Worm (Caenorhabditis elegans) whole organism, mixed stage, embryonic: ENCODE measurements around the gene col-156.

Experiments used
- blmp-1 ChIP-seq: fragments of 150-350 bp; optimal IDR thresholded peaks from 2 replicates; lab custom pipeline; 2014; ENCODE audit warnings: missing biosample characterization, missing genetic modification characterization
- ceh-39 ChIP-seq: fragments of 150-350 bp; optimal IDR thresholded peaks from 2 replicates; lab custom pipeline; 2014; ENCODE audit warnings: missing biosample characterization, missing genetic modification characterization
- ceh-43 ChIP-seq: fragments of 200-800 bp; sonication (Bioruptor generic); optimal IDR thresholded peaks from 2 replicates; lab custom pipeline; 2018; ENCODE audit warnings: mild to moderate bottlenecking, missing genetic modification characterization, moderate library complexity, missing compliant biosample characterization
- ceh-83 ChIP-seq: fragments of 200-800 bp; sonication (Bioruptor generic); optimal IDR thresholded peaks from 2 replicates; lab custom pipeline; 2018; ENCODE audit warnings: mild to moderate bottlenecking, missing genetic modification characterization, missing compliant biosample characterization
- ces-1 ChIP-seq: fragments of 150-350 bp; optimal IDR thresholded peaks from 2 replicates; lab custom pipeline; 2014; ENCODE audit warnings: missing biosample characterization, missing genetic modification reagents, missing genetic modification characterization
- cnd-1 ChIP-seq: fragments of 200-800 bp; sonication (Bioruptor generic); optimal IDR thresholded peaks from 2 replicates; lab custom pipeline; 2018; ENCODE audit warnings: mild to moderate bottlenecking, missing genetic modification characterization, missing compliant biosample characterization
- drap-1 ChIP-seq: fragments of 200-800 bp; sonication (Bioruptor generic); optimal IDR thresholded peaks from 3 replicates; lab custom pipeline; 2018; ENCODE audit warnings: mild to moderate bottlenecking, missing genetic modification characterization, missing compliant biosample characterization
- elt-1 ChIP-seq: sonication (generic microtip); optimal IDR thresholded peaks from 2 replicates; lab custom pipeline; 2017; ENCODE audit warnings: missing genetic modification characterization, mild to moderate bottlenecking, missing compliant biosample characterization, antibody characterized with exemption, moderate library complexity, borderline replicate concordance; ENCODE audit not compliant: insufficient read depth
- flh-1 ChIP-seq: fragments of 200-800 bp; sonication (Bioruptor generic); optimal IDR thresholded peaks from 2 replicates; lab custom pipeline; 2018; ENCODE audit warnings: mild to moderate bottlenecking, missing genetic modification characterization, moderate library complexity, missing compliant biosample characterization
- ham-2 ChIP-seq: fragments of 200-800 bp; sonication (Bioruptor generic); optimal IDR thresholded peaks from 2 replicates; lab custom pipeline; 2018; ENCODE audit warnings: mild to moderate bottlenecking, missing genetic modification characterization, missing compliant biosample characterization
- hlh-1 ChIP-seq: fragments of 150-350 bp; optimal IDR thresholded peaks from 2 replicates; lab custom pipeline; 2014; ENCODE audit warnings: missing biosample characterization, missing genetic modification reagents, missing genetic modification characterization
- lin-32 ChIP-seq: fragments of 200-800 bp; sonication (Bioruptor generic); optimal IDR thresholded peaks from 2 replicates; lab custom pipeline; 2018; ENCODE audit warnings: mild to moderate bottlenecking, missing genetic modification characterization, missing compliant biosample characterization
- lsy-2 ChIP-seq: fragments of 150-350 bp; optimal IDR thresholded peaks from 2 replicates; lab custom pipeline; 2014; ENCODE audit warnings: missing biosample characterization, missing genetic modification characterization
- mab-5 ChIP-seq: fragments of 150-350 bp; optimal IDR thresholded peaks from 2 replicates; lab custom pipeline; 2014; ENCODE audit warnings: missing biosample characterization, missing genetic modification characterization
- mep-1 ChIP-seq: fragments of 150-350 bp; optimal IDR thresholded peaks from 2 replicates; lab custom pipeline; 2017; ENCODE audit warnings: missing biosample characterization, missing genetic modification reagents, missing genetic modification characterization, inconsistent platforms
- mls-2 ChIP-seq: sonication (generic microtip); optimal IDR thresholded peaks from 2 replicates; lab custom pipeline; 2016; ENCODE audit warnings: mild to moderate bottlenecking, missing genetic modification characterization, moderate library complexity, missing compliant biosample characterization
- nhr-12 ChIP-seq: fragments of 150-350 bp; optimal IDR thresholded peaks from 2 replicates; lab custom pipeline; 2014; ENCODE audit warnings: missing biosample characterization, missing genetic modification characterization
- nhr-2 ChIP-seq: fragments of 150-350 bp; optimal IDR thresholded peaks from 2 replicates; lab custom pipeline; 2014; ENCODE audit warnings: missing biosample characterization, missing genetic modification characterization
- nhr-237 ChIP-seq: fragments of 150-350 bp; optimal IDR thresholded peaks from 2 replicates; lab custom pipeline; 2014; ENCODE audit warnings: missing biosample characterization, missing genetic modification characterization
- nhr-28 ChIP-seq: fragments of 150-350 bp; optimal IDR thresholded peaks from 2 replicates; lab custom pipeline; 2014; ENCODE audit warnings: missing biosample characterization, missing genetic modification characterization
- nhr-76 ChIP-seq: sonication (generic microtip); optimal IDR thresholded peaks from 2 replicates; lab custom pipeline; 2017; ENCODE audit warnings: missing biosample characterization, missing genetic modification characterization
- pha-4 ChIP-seq: fragments of 150-350 bp; optimal IDR thresholded peaks from 2 replicates; lab custom pipeline; 2018; ENCODE audit warnings: missing biosample characterization, missing genetic modification reagents, missing genetic modification characterization
- sem-2 ChIP-seq: fragments of 200-800 bp; sonication (Bioruptor generic); optimal IDR thresholded peaks from 2 replicates; lab custom pipeline; 2018; ENCODE audit warnings: mild to moderate bottlenecking, missing genetic modification characterization, missing compliant biosample characterization
- snpc-4 ChIP-seq: fragments of 150-350 bp; optimal IDR thresholded peaks from 2 replicates; lab custom pipeline; 2014; ENCODE audit warnings: missing biosample characterization, missing genetic modification characterization
- sptf-1 ChIP-seq: sonication (generic microtip); optimal IDR thresholded peaks from 2 replicates; lab custom pipeline; 2017; ENCODE audit warnings: mild to moderate bottlenecking, missing genetic modification characterization, moderate library complexity, missing compliant biosample characterization
- tbx-8 ChIP-seq: fragments of 200-800 bp; sonication (Bioruptor generic); optimal IDR thresholded peaks from 2 replicates; lab custom pipeline; 2018; ENCODE audit warnings: mild to moderate bottlenecking, missing genetic modification characterization, moderate library complexity, missing compliant biosample characterization
- unc-39 ChIP-seq: fragments of 150-350 bp; optimal IDR thresholded peaks from 2 replicates; lab custom pipeline; 2014; ENCODE audit warnings: missing biosample characterization, missing genetic modification characterization
- unc-62 ChIP-seq: fragments of 150-350 bp; optimal IDR thresholded peaks from 2 replicates; lab custom pipeline; 2014; ENCODE audit warnings: missing biosample characterization, missing genetic modification reagents, missing genetic modification characterization
- zip-8 ChIP-seq: fragments of 150-350 bp; optimal IDR thresholded peaks from 2 replicates; lab custom pipeline; 2014; ENCODE audit warnings: missing biosample characterization, missing genetic modification characterization
- ztf-11 ChIP-seq: fragments of 150-350 bp; optimal IDR thresholded peaks from 2 replicates; lab custom pipeline; 2014; ENCODE audit warnings: missing biosample characterization, missing genetic modification characterization

The col-156 gene

ce11 chrV:11424565-11424964 is 25.6 kb downstream of the col-156 start, which contains the start of gene T26H10.2:
TSS of gene T26H10.2 (minus strand) at chrV:11424665.
- TF ChIP-seq unc-39 (tag; lab: Kevin White, UChicago) = no peak
- no peak for TF ChIP-seq nhr-12 (tag; lab: Kevin White, UChicago)
- TF ChIP-seq mep-1 (tag; lab: Kevin White, UChicago) = no peak
- TF ChIP-seq nhr-28 (tag; lab: Kevin White, UChicago) = no peak
- no peak for TF ChIP-seq mls-2
- no peak for TF ChIP-seq zip-8 (tag; lab: Kevin White, UChicago)
- no peak for TF ChIP-seq hlh-1 (tag; lab: Kevin White, UChicago)
- no peak for TF ChIP-seq lin-32 (GFP tag; lab: Kevin White, UChicago)
- no peak for TF ChIP-seq drap-1 (GFP tag; lab: Kevin White, UChicago)
- TF ChIP-seq ceh-43 (GFP tag; lab: Kevin White, UChicago) = no peak
- no peak for TF ChIP-seq elt-1 (tag; lab: Kevin White, UChicago)
- no peak for TF ChIP-seq ces-1
- TF ChIP-seq nhr-76 (tag; lab: Kevin White, UChicago) = no peak
- no peak for TF ChIP-seq cnd-1 (tag; lab: Kevin White, UChicago)
- TF ChIP-seq nhr-2 = no peak

ce11 chrV:11421605-11422004 is 28.6 kb downstream of the col-156 start, which contains the start of gene des-2:
TSS of gene des-2 (minus strand) at chrV:11421705.
- no peak for TF ChIP-seq mab-5
- no peak for TF ChIP-seq sptf-1 (tag; lab: Kevin White, UChicago)
- TF ChIP-seq, all 35 proteins: peak for 0

- TF ChIP-seq nhr-237 (tag; lab: Kevin White, UChicago) (no peak), ceh-43 (GFP tag; lab: Kevin White, UChicago) (no peak), snpc-4 (no peak)
Measured at ce11 chrV:11415059-11415458, 35.1 kb downstream of the col-156 start, which contains the start of gene deg-3. TSS of gene deg-3 (minus strand) at chrV:11415159.

ce11 chrV:11412125-11412524 is 38.0 kb downstream of the col-156 start:
- TF ChIP-seq ceh-83 = no peak
- no peak for TF ChIP-seq mab-5
- no peak for TF ChIP-seq unc-62 (GFP tag; lab: Kevin White, UChicago)
- TF ChIP-seq nhr-76 (tag; lab: Kevin White, UChicago) = no peak
- TF ChIP-seq snpc-4 = no peak
- no peak for TF ChIP-seq unc-39 (tag; lab: Kevin White, UChicago)
- no peak for TF ChIP-seq sptf-1 (tag; lab: Kevin White, UChicago)
- TF ChIP-seq lsy-2 (tag; lab: Kevin White, UChicago) = no peak
- no peak for TF ChIP-seq sem-2 (GFP tag; lab: Kevin White, UChicago)

ce11 chrV:11410902-11411561 is 39.1 kb downstream of the col-156 start, which contains the start of the genes K03B8.8 and grl-3:
TSS of gene K03B8.8 (minus strand) at chrV:11411002.
TSS of gene grl-3 (plus strand) at chrV:11411511.
- TF ChIP-seq nhr-2 = no peak
- no peak for TF ChIP-seq ces-1
- no peak for TF ChIP-seq nhr-76 (tag; lab: Kevin White, UChicago)
- TF ChIP-seq mls-2 = no peak
- no peak for TF ChIP-seq ztf-11

- TF ChIP-seq lsy-2 (tag; lab: Kevin White, UChicago) (no peak), snpc-4 (no peak)
Measured at ce11 chrV:11407251-11407650, 42.9 kb downstream of the col-156 start, which contains the start of gene K03B8.6. TSS of gene K03B8.6 (plus strand) at chrV:11407584.

- TF ChIP-seq nhr-12 (tag; lab: Kevin White, UChicago) (no peak), lsy-2 (tag; lab: Kevin White, UChicago) (no peak), zip-8 (tag; lab: Kevin White, UChicago) (no peak), blmp-1 (no peak), pha-4 (no peak), mep-1 (tag; lab: Kevin White, UChicago) (no peak), drap-1 (GFP tag; lab: Kevin White, UChicago) (no peak), sem-2 (GFP tag; lab: Kevin White, UChicago) (no peak), flh-1 (GFP tag; lab: Kevin White, UChicago) (no peak), ham-2 (GFP tag; lab: Kevin White, UChicago) (no peak), nhr-237 (tag; lab: Kevin White, UChicago) (no peak), ceh-39 (tag; lab: Kevin White, UChicago) (no peak), lin-32 (GFP tag; lab: Kevin White, UChicago) (no peak), elt-1 (tag; lab: Kevin White, UChicago) (no peak), ces-1 (no peak), tbx-8 (no peak), ceh-43 (GFP tag; lab: Kevin White, UChicago) (no peak), ztf-11 (no peak)
Measured at ce11 chrV:11403702-11404101, 46.5 kb downstream of the col-156 start.
